Fruit fly (Drosophila melanogaster): ENCODE results near the gene CG32755.

CG32755 gene

dm6 chrX:5968094-5968723, 18.2 kb downstream of the CG32755 start (continued):
- TF ChIP-seq crol (GFP tag; IDR thresholded peaks at IDR 0.05): peak; percentile 47
- TF ChIP-seq btn (GFP tag; optimal IDR thresholded peaks at IDR 0.05): no peak
- TF ChIP-seq NC2α (GFP tag; optimal IDR thresholded peaks at IDR 0.05): no peak
- no peak for TF ChIP-seq CG2889 (GFP tag; IDR thresholded peaks at IDR 0.05)
- TF ChIP-seq CG4820 (GFP tag; optimal IDR thresholded peaks at IDR 0.05): no peak
- no peak for TF ChIP-seq tin (GFP tag; optimal IDR thresholded peaks at IDR 0.05)
- no peak for TF ChIP-seq CG42726 (GFP tag; IDR thresholded peaks at IDR 0.05; ENCODE audit: partially characterized antibody)
- TF ChIP-seq CG12299 (tag; optimal IDR thresholded peaks at IDR 0.05): no peak
- TF ChIP-seq CG3163 (GFP tag; optimal IDR thresholded peaks at IDR 0.05): no peak
- no peak for TF ChIP-seq al (GFP tag; IDR thresholded peaks at IDR 0.05)
- TF ChIP-seq CG9215 (GFP tag; IDR thresholded peaks at IDR 0.05): no peak
- peak; percentile 38 for TF ChIP-seq Antp (GFP tag; optimal IDR thresholded peaks at IDR 0.05)
- no peak for TF ChIP-seq Stat92E (GFP tag; optimal IDR thresholded peaks at IDR 0.05)
- TF ChIP-seq Fer1 (GFP tag; optimal IDR thresholded peaks at IDR 0.05): no peak
- TF ChIP-seq Dref (GFP tag; IDR thresholded peaks at IDR 0.05): no peak
- no peak for TF ChIP-seq CG6654 (GFP tag; optimal IDR thresholded peaks at IDR 0.05)
- no peak for TF ChIP-seq ems (GFP tag; optimal IDR thresholded peaks at IDR 0.05)
- no peak for TF ChIP-seq Taf1 (GFP tag; IDR thresholded peaks at IDR 0.05)
- peak; percentile 6 for TF ChIP-seq CG8359 (GFP tag; optimal IDR thresholded peaks at IDR 0.05; ENCODE audit: borderline replicate concordance)
- peak; percentile 52 for TF ChIP-seq gem (tag; optimal IDR thresholded peaks at IDR 0.05)
- no peak for TF ChIP-seq her (GFP tag; optimal IDR thresholded peaks at IDR 0.05)
- TF ChIP-seq sob (GFP tag; IDR thresholded peaks at IDR 0.05): peak; percentile 15; the same call in 1 of the 2 replicates
- TF ChIP-seq gcm2 (GFP tag; optimal IDR thresholded peaks at IDR 0.05): no peak
- TF ChIP-seq en (GFP tag; optimal IDR thresholded peaks at IDR 0.05): no peak
- TF ChIP-seq CG8388 (GFP tag; optimal IDR thresholded peaks at IDR 0.05): peak; percentile 45
- no peak for TF ChIP-seq CG3995 (GFP tag; optimal IDR thresholded peaks at IDR 0.05)
- TF ChIP-seq BEAF-32 (GFP tag; optimal IDR thresholded peaks at IDR 0.05): no peak
- TF ChIP-seq CG3838 (GFP tag; optimal IDR thresholded peaks at IDR 0.05): no peak
- TF ChIP-seq tio (GFP tag; optimal IDR thresholded peaks at IDR 0.05): no peak
- TF ChIP-seq kni (GFP tag; optimal IDR thresholded peaks at IDR 0.05): no peak
- TF ChIP-seq Optix (GFP tag; IDR thresholded peaks at IDR 0.05): 0 out of 3 replicates have a peak, but pooled peaks have one; percentile 43
- TF ChIP-seq tx (GFP tag; optimal IDR thresholded peaks at IDR 0.05): no peak
- no peak for TF ChIP-seq dm (GFP tag; optimal IDR thresholded peaks at IDR 0.05)
- no peak for TF ChIP-seq CG2120 (GFP tag; optimal IDR thresholded peaks at IDR 0.05)
- TF ChIP-seq CG8944 (GFP tag; optimal IDR thresholded peaks at IDR 0.05): no peak
- no peak for TF ChIP-seq CG13424 (tag; optimal IDR thresholded peaks at IDR 0.05)
- TF ChIP-seq sd (tag; optimal IDR thresholded peaks at IDR 0.05): no peak
- no peak for TF ChIP-seq klu (GFP tag; IDR thresholded peaks at IDR 0.05)
- no peak for TF ChIP-seq Nf-YA (GFP tag; IDR thresholded peaks at IDR 0.05)
- peak; percentile 41 for TF ChIP-seq CG7839 (tag; optimal IDR thresholded peaks at IDR 0.05)
- no peak for TF ChIP-seq BtbVII (GFP tag; optimal IDR thresholded peaks at IDR 0.05)
- TF ChIP-seq D19A (tag; optimal IDR thresholded peaks at IDR 0.05): no peak
- no peak for TF ChIP-seq exex (tag; optimal IDR thresholded peaks at IDR 0.05)
- no peak for TF ChIP-seq CG4617 (GFP tag; optimal IDR thresholded peaks at IDR 0.05; ENCODE audit: borderline replicate concordance)
- TF ChIP-seq CG7556 (GFP tag; optimal IDR thresholded peaks at IDR 0.05): no peak
- TF ChIP-seq HLH4C (GFP tag; IDR thresholded peaks at IDR 0.05; ENCODE audit: partially characterized antibody): no peak
- TF ChIP-seq CG33213 (GFP tag; optimal IDR thresholded peaks at IDR 0.05): no peak
- TF ChIP-seq CG4328 (GFP tag; optimal IDR thresholded peaks at IDR 0.05): no peak
- peak; percentile 63; the same call in 1 of the 2 replicates for TF ChIP-seq ara (GFP tag; IDR thresholded peaks at IDR 0.05)
- no peak for TF ChIP-seq HLH54F (GFP tag; optimal IDR thresholded peaks at IDR 0.05)
- no peak for TF ChIP-seq mld (GFP tag; IDR thresholded peaks at IDR 0.05; ENCODE audit: partially characterized antibody)

Data from whole organism, embryonic.